Fruit fly (Drosophila melanogaster) whole organism, embryonic: Measurements from ENCODE around the gene Lrr47.

ENCODE experiments used
- CG10321 ChIP-seq: fragments of 200-800 bp; sonication (Bioruptor generic); IDR thresholded peaks from 2 replicates; pipeline ENCODE4 v1.3.6; 2022; ENCODE audit warnings: missing biosample characterization, missing genetic modification characterization
- CG10959 ChIP-seq: fragments of 200-800 bp; sonication (Bioruptor generic); IDR thresholded peaks from 2 replicates; pipeline ENCODE4 v1.3.6; 2022; ENCODE audit warnings: missing biosample characterization, missing genetic modification characterization
- CG11093 ChIP-seq: fragments of 200-800 bp; sonication (Bioruptor generic); IDR thresholded peaks from 3 replicates; pipeline ENCODE4 v1.3.6; 2022; ENCODE audit warnings: missing biosample characterization, missing genetic modification characterization
- CG11398 ChIP-seq: fragments of 200-800 bp; sonication (Bioruptor generic); optimal IDR thresholded peaks from 2 replicates; lab custom pipeline; 2016; ENCODE audit warnings: missing biosample characterization, missing genetic modification characterization
- CG11696 ChIP-seq: fragments of 200-800 bp; sonication (Bioruptor generic); IDR thresholded peaks from 2 replicates; pipeline ENCODE4 v1.3.6; 2022; ENCODE audit warnings: missing biosample characterization, missing genetic modification characterization
- CG12219 ChIP-seq: fragments of 200-800 bp; sonication (Bioruptor generic); optimal IDR thresholded peaks from 3 replicates; lab custom pipeline; 2018; ENCODE audit warnings: missing biosample characterization, mild to moderate bottlenecking, missing genetic modification characterization
- CG12744 ChIP-seq: fragments of 200-800 bp; sonication (Bioruptor generic); optimal IDR thresholded peaks from 2 replicates; lab custom pipeline; 2016; ENCODE audit warnings: missing biosample characterization, missing genetic modification characterization
- CG13296 ChIP-seq: fragments of 200-800 bp; sonication (Bioruptor generic); optimal IDR thresholded peaks from 3 replicates; lab custom pipeline; 2018; ENCODE audit warnings: missing biosample characterization, mild to moderate bottlenecking, missing genetic modification characterization
- CG14710 ChIP-seq: fragments of 200-800 bp; sonication (Bioruptor generic); optimal IDR thresholded peaks from 3 replicates; lab custom pipeline; 2019; ENCODE audit warnings: missing biosample characterization, mild to moderate bottlenecking, missing genetic modification characterization, moderate library complexity
- CG15696 ChIP-seq: fragments of 200-800 bp; sonication (Bioruptor generic); optimal IDR thresholded peaks from 2 replicates; lab custom pipeline; 2019; ENCODE audit warnings: missing biosample characterization, mild to moderate bottlenecking, missing genetic modification characterization, moderate library complexity
- CG17385 ChIP-seq: fragments of 200-800 bp; sonication (Bioruptor generic); optimal IDR thresholded peaks from 3 replicates; lab custom pipeline; 2018; ENCODE audit warnings: missing biosample characterization, mild to moderate bottlenecking, missing genetic modification characterization
- CG17802 ChIP-seq: fragments of 200-800 bp; sonication (Bioruptor generic); optimal IDR thresholded peaks from 2 replicates; lab custom pipeline; 2018; ENCODE audit warnings: missing biosample characterization, mild to moderate bottlenecking, missing genetic modification characterization, moderate library complexity
- CG18476 ChIP-seq: fragments of 200-800 bp; sonication (Bioruptor generic); optimal IDR thresholded peaks from 2 replicates; lab custom pipeline; 2016; ENCODE audit warnings: missing biosample characterization, mild to moderate bottlenecking, missing genetic modification characterization
- CG18599 ChIP-seq: fragments of 200-800 bp; sonication (Bioruptor generic); optimal IDR thresholded peaks from 3 replicates; lab custom pipeline; 2017; ENCODE audit warnings: missing biosample characterization, missing genetic modification characterization, mild to moderate bottlenecking, moderate library complexity, missing genetic modification reagents
- CG18764 ChIP-seq: fragments of 200-800 bp; sonication (Bioruptor generic); optimal IDR thresholded peaks from 3 replicates; lab custom pipeline; 2016; ENCODE audit warnings: missing biosample characterization, missing genetic modification characterization
- CG2120 ChIP-seq: fragments of 200-800 bp; sonication (Bioruptor generic); optimal IDR thresholded peaks from 3 replicates; lab custom pipeline; 2016; ENCODE audit warnings: missing biosample characterization, missing genetic modification characterization
- CG31365 ChIP-seq: fragments of 200-800 bp; sonication (Bioruptor generic); optimal IDR thresholded peaks from 2 replicates; lab custom pipeline; 2018; ENCODE audit warnings: missing biosample characterization, mild to moderate bottlenecking, missing genetic modification characterization
- CG8089 ChIP-seq: fragments of 200-800 bp; sonication (Bioruptor generic); optimal IDR thresholded peaks from 3 replicates; lab custom pipeline; 2016; ENCODE audit warnings: missing biosample characterization, missing genetic modification characterization
- CG8388 ChIP-seq: fragments of 200-800 bp; sonication (Bioruptor generic); optimal IDR thresholded peaks from 2 replicates; lab custom pipeline; 2019; ENCODE audit warnings: missing biosample characterization, mild to moderate bottlenecking, missing genetic modification characterization, moderate library complexity
- CoRest ChIP-seq: fragments of 200-800 bp; sonication (Bioruptor generic); optimal IDR thresholded peaks from 3 replicates; lab custom pipeline; 2018; ENCODE audit warnings: missing biosample characterization, mild to moderate bottlenecking, missing genetic modification characterization, moderate library complexity
- E2f2 ChIP-seq: fragments of 200-800 bp; sonication (Bioruptor generic); IDR thresholded peaks from 2 replicates; pipeline ENCODE4 v1.3.6; 2022; ENCODE audit warnings: missing biosample characterization, missing genetic modification characterization
- Elba2 ChIP-seq: fragments of 200-800 bp; sonication (Bioruptor generic); optimal IDR thresholded peaks from 3 replicates; lab custom pipeline; 2016; ENCODE audit warnings: missing biosample characterization, missing genetic modification characterization
- HLH54F ChIP-seq: fragments of 200-800 bp; sonication (Bioruptor generic); optimal IDR thresholded peaks from 3 replicates; lab custom pipeline; 2016; ENCODE audit warnings: missing biosample characterization, missing genetic modification characterization
- Hmx ChIP-seq: fragments of 200-800 bp; sonication (Bioruptor generic); optimal IDR thresholded peaks from 2 replicates; lab custom pipeline; 2016; ENCODE audit warnings: missing biosample characterization, missing genetic modification characterization
- Kr ChIP-seq: fragments of 200-800 bp; sonication (Bioruptor generic); optimal IDR thresholded peaks from 2 replicates; lab custom pipeline; 2017; ENCODE audit warnings: missing biosample characterization, mild to moderate bottlenecking, missing genetic modification characterization
- Lhr ChIP-seq: fragments of 200-800 bp; sonication (Bioruptor generic); optimal IDR thresholded peaks from 3 replicates; lab custom pipeline; 2017; ENCODE audit warnings: mild to moderate bottlenecking, missing biosample characterization, missing genetic modification reagents, missing genetic modification characterization
- MTF-1 ChIP-seq: fragments of 200-800 bp; sonication (Bioruptor generic); optimal IDR thresholded peaks from 2 replicates; lab custom pipeline; 2018; ENCODE audit warnings: missing biosample characterization, mild to moderate bottlenecking, missing genetic modification characterization, borderline replicate concordance
- Rfx ChIP-seq: fragments of 200-800 bp; sonication (Bioruptor generic); IDR thresholded peaks from 2 replicates; pipeline ENCODE4 v1.3.6; 2022; ENCODE audit warnings: missing biosample characterization, missing genetic modification characterization
- Six4 ChIP-seq: fragments of 200-800 bp; sonication (Bioruptor generic); optimal IDR thresholded peaks from 2 replicates; lab custom pipeline; 2016; ENCODE audit warnings: missing biosample characterization, missing genetic modification characterization
- Taf1 ChIP-seq: fragments of 200-800 bp; sonication (Bioruptor generic); IDR thresholded peaks from 2 replicates; pipeline ENCODE4 v1.3.6; 2022; ENCODE audit warnings: missing biosample characterization, missing genetic modification characterization
- ato ChIP-seq: fragments of 200-800 bp; sonication (Bioruptor generic); IDR thresholded peaks from 2 replicates; pipeline ENCODE4 v1.3.6; 2022; ENCODE audit warnings: missing biosample characterization, missing genetic modification characterization; ENCODE audit not compliant: partially characterized antibody
- az2 ChIP-seq: fragments of 200-800 bp; sonication (Bioruptor generic); optimal IDR thresholded peaks from 3 replicates; lab custom pipeline; 2016; ENCODE audit warnings: missing biosample characterization, missing genetic modification characterization
- chif ChIP-seq, 2 experiments: fragments of 200-800 bp; sonication (Bioruptor generic); optimal IDR thresholded peaks; 3 replicates each; lab custom pipeline; 2016; ENCODE audit warnings: missing biosample characterization in 2 of 2, missing genetic modification characterization in 2 of 2
- chm ChIP-seq: fragments of 200-800 bp; sonication (Bioruptor generic); IDR thresholded peaks from 2 replicates; pipeline ENCODE4 v1.3.6; 2022; ENCODE audit warnings: missing biosample characterization, missing genetic modification characterization
- da ChIP-seq: fragments of 200-800 bp; sonication (Bioruptor generic); optimal IDR thresholded peaks from 2 replicates; lab custom pipeline; 2016; ENCODE audit warnings: missing biosample characterization, missing genetic modification characterization
- disco-r ChIP-seq: fragments of 200-800 bp; sonication (Bioruptor generic); optimal IDR thresholded peaks from 2 replicates; lab custom pipeline; 2016; ENCODE audit warnings: missing biosample characterization, missing genetic modification characterization
- emc ChIP-seq: fragments of 200-800 bp; sonication (Bioruptor generic); optimal IDR thresholded peaks from 2 replicates; lab custom pipeline; 2016; ENCODE audit warnings: missing biosample characterization, missing genetic modification characterization
- fd3F ChIP-seq: fragments of 200-800 bp; sonication (Bioruptor generic); optimal IDR thresholded peaks from 2 replicates; lab custom pipeline; 2018; ENCODE audit warnings: missing biosample characterization, mild to moderate bottlenecking, missing genetic modification characterization, moderate library complexity
- jumu ChIP-seq: fragments of 200-800 bp; sonication (Bioruptor generic); optimal IDR thresholded peaks from 3 replicates; lab custom pipeline; 2016; ENCODE audit warnings: missing biosample characterization, missing genetic modification characterization
- lov ChIP-seq, 2 experiments: fragments of 200-800 bp in 1 of 2; fragments of >200 bp in 1 of 2; sonication (Bioruptor generic) in 1 of 2; IDR thresholded peaks in 1 of 2; optimal IDR thresholded peaks in 1 of 2; 2 replicates in 1 of 2; 3 replicates in 1 of 2; pipeline versions ENCODE4 v1.3.6 to Lab custom; 2017 to 2022; ENCODE audit warnings: missing biosample characterization in 1 of 2, missing genetic modification characterization in 1 of 2
- luna ChIP-seq: fragments of 200-800 bp; sonication (Bioruptor generic); optimal IDR thresholded peaks from 2 replicates; lab custom pipeline; 2016; ENCODE audit warnings: missing biosample characterization, missing genetic modification characterization
- nau ChIP-seq: fragments of 200-800 bp; sonication (Bioruptor generic); optimal IDR thresholded peaks from 3 replicates; lab custom pipeline; 2017; ENCODE audit warnings: missing biosample characterization, mild to moderate bottlenecking, missing genetic modification characterization, missing genetic modification reagents
- pho ChIP-seq: fragments of 200-800 bp; sonication (Bioruptor generic); optimal IDR thresholded peaks from 2 replicates; lab custom pipeline; 2016; ENCODE audit warnings: missing biosample characterization, missing genetic modification characterization
- repo ChIP-seq: fragments of 200-800 bp; sonication (Bioruptor generic); optimal IDR thresholded peaks from 2 replicates; lab custom pipeline; 2016; ENCODE audit warnings: missing biosample characterization, missing genetic modification characterization
- ro ChIP-seq: fragments of 200-800 bp; sonication (Bioruptor generic); IDR thresholded peaks from 2 replicates; pipeline ENCODE4 v1.3.6; 2022; ENCODE audit warnings: missing biosample characterization, missing genetic modification characterization
- seq ChIP-seq: fragments of 200-800 bp; sonication (Bioruptor generic); IDR thresholded peaks from 2 replicates; pipeline ENCODE4 v1.3.6; 2022; ENCODE audit warnings: missing biosample characterization, missing genetic modification characterization
- trem ChIP-seq: fragments of 200-800 bp; optimal IDR thresholded peaks from 3 replicates; lab custom pipeline; 2019; ENCODE audit warnings: missing biosample characterization, mild to moderate bottlenecking, missing genetic modification characterization, moderate library complexity
- trh ChIP-seq: fragments of 200-800 bp; sonication (Bioruptor generic); optimal IDR thresholded peaks from 2 replicates; lab custom pipeline; 2016; ENCODE audit warnings: missing biosample characterization, missing genetic modification characterization
- vvl ChIP-seq: fragments of 200-800 bp; sonication (Bioruptor generic); IDR thresholded peaks from 2 replicates; pipeline ENCODE4 v1.3.6; 2022; ENCODE audit warnings: missing biosample characterization, missing genetic modification characterization

The Lrr47 gene

dm6 chr2L:10526953-10527584, 9.9 kb downstream of the Lrr47 start, which contains the start of gene Lip4 (continued):
- TF ChIP-seq CG11696: no peak; the same call in 1 of the 2 replicates
- TF ChIP-seq disco-r: no peak
- peak; percentile 79 for TF ChIP-seq nau (GFP tag; lab: Kevin White, UChicago)
- peak; percentile 59 for TF ChIP-seq CG18476 (GFP tag; lab: Kevin White, UChicago)
- TF ChIP-seq CG15696 (tag; lab: Kevin White, UChicago): peak; percentile 66
- peak; percentile 34 for TF ChIP-seq pho
- peak; percentile 63 for TF ChIP-seq CG14710 (tag; lab: Kevin White, UChicago)
- TF ChIP-seq CG17385 (GFP tag; lab: Kevin White, UChicago): peak; percentile 70
- TF ChIP-seq Rfx (GFP tag; lab: Robert Waterston, UW): peak; percentile 79
- TF ChIP-seq CG8089 (GFP tag; lab: Kevin White, UChicago): peak; percentile 42
- no peak for TF ChIP-seq chm (GFP tag; lab: Robert Waterston, UW)
- TF ChIP-seq CG12744: peak; percentile 26
- no peak for TF ChIP-seq CG11398 (GFP tag; lab: Kevin White, UChicago)
- no peak for TF ChIP-seq luna
- no peak for TF ChIP-seq lov (optimal IDR thresholded peaks at IDR 0.05; lab: Kevin White, UChicago)
- no peak for TF ChIP-seq lov (GFP tag; IDR thresholded peaks at IDR 0.05; lab: Robert Waterston, UW)
- peak; percentile 76 for TF ChIP-seq CG18599 (GFP tag; lab: Kevin White, UChicago)
- peak; percentile 62 for TF ChIP-seq CG12219
- peak; percentile 79 for TF ChIP-seq fd3F (GFP tag; lab: Kevin White, UChicago)
- 0 out of 3 replicates have a peak, but pooled peaks have one; percentile 50 for TF ChIP-seq CG11093 (GFP tag; lab: Robert Waterston, UW)
- peak; percentile 28 for TF ChIP-seq repo (GFP tag; lab: Kevin White, UChicago)
- peak; percentile 44; the same call in 1 of the 2 replicates for TF ChIP-seq CG10321 (GFP tag; lab: Robert Waterston, UW)
- TF ChIP-seq E2f2 (GFP tag; lab: Robert Waterston, UW): peak; percentile 55; the same call in 1 of the 2 replicates
- TF ChIP-seq Lhr (GFP tag; lab: Kevin White, UChicago): peak; percentile 11
- peak; percentile 67 for TF ChIP-seq CG8388
- peak; percentile 57; the same call in 1 of the 2 replicates for TF ChIP-seq CG10959 (GFP tag; lab: Robert Waterston, UW)
- no peak; the same call in 1 of the 2 replicates for TF ChIP-seq Taf1 (GFP tag; lab: Robert Waterston, UW)
- TF ChIP-seq trem: peak; percentile 44
- peak; percentile 19 for TF ChIP-seq Six4 (GFP tag; lab: Kevin White, UChicago)
- TF ChIP-seq Elba2: no peak
- TF ChIP-seq CG31365 (tag; lab: Kevin White, UChicago): no peak
- TF ChIP-seq CG18764 (GFP tag; lab: Kevin White, UChicago): peak; percentile 60
- TF ChIP-seq CoRest (tag; lab: Kevin White, UChicago): peak; percentile 87
- peak; percentile 41 for TF ChIP-seq HLH54F (GFP tag; lab: Kevin White, UChicago)
- TF ChIP-seq ato (GFP tag; lab: Robert Waterston, UW): no peak
- TF ChIP-seq jumu (GFP tag; lab: Kevin White, UChicago): no peak
- peak; percentile 9 for TF ChIP-seq CG17802
- TF ChIP-seq Hmx: no peak
- no peak for TF ChIP-seq emc (GFP tag; lab: Kevin White, UChicago)
- peak; percentile 53 to 56 for TF ChIP-seq chif (GFP tag; optimal IDR thresholded peaks at IDR 0.05; lab: Kevin White, UChicago)
- no peak for TF ChIP-seq Kr (GFP tag; lab: Kevin White, UChicago)
- no peak for TF ChIP-seq da (GFP tag; lab: Kevin White, UChicago)
- peak; percentile 80 for TF ChIP-seq CG13296 (GFP tag; lab: Kevin White, UChicago)
- TF ChIP-seq seq (GFP tag; lab: Robert Waterston, UW): peak; percentile 75
- TF ChIP-seq az2: peak; percentile 69
- peak; percentile 49 for TF ChIP-seq trh
- peak; percentile 86 for TF ChIP-seq vvl (GFP tag; lab: Robert Waterston, UW)
- peak; percentile 38; the same call in 1 of the 2 replicates for TF ChIP-seq ro (GFP tag; lab: Robert Waterston, UW)
- peak; percentile 64 for TF ChIP-seq CG2120 (GFP tag; lab: Kevin White, UChicago)
- no peak for TF ChIP-seq MTF-1 (GFP tag; lab: Kevin White, UChicago)
